Fruit fly (Drosophila melanogaster): Measurements from ENCODE around the gene Tsp26A.

The Tsp26A gene

dm6 chr2L:5983236-5983635 lies 16.8 kb upstream of the Tsp26A start (continued):
- TF ChIP-seq pros (GFP tag; optimal IDR thresholded peaks at IDR 0.05) (peak; percentile 58), bigmax (GFP tag; optimal IDR thresholded peaks at IDR 0.05) (no peak), CG14860 (GFP tag; IDR thresholded peaks at IDR 0.05; ENCODE audit: partially characterized antibody) (no peak), Xrp1 (GFP tag; IDR thresholded peaks at IDR 0.05) (no peak), ara (GFP tag; IDR thresholded peaks at IDR 0.05) (no peak), CG1529 (GFP tag; optimal IDR thresholded peaks at IDR 0.05) (no peak), CG7839 (tag; optimal IDR thresholded peaks at IDR 0.05) (no peak), Atf6 (GFP tag; IDR thresholded peaks at IDR 0.05) (no peak), fd64A (GFP tag; optimal IDR thresholded peaks at IDR 0.05) (no peak), cad (GFP tag; optimal IDR thresholded peaks at IDR 0.05) (peak; percentile 11), Blimp-1 (GFP tag; optimal IDR thresholded peaks at IDR 0.05) (no peak), crc (GFP tag; optimal IDR thresholded peaks at IDR 0.05) (no peak), Fer2 (tag; optimal IDR thresholded peaks at IDR 0.05) (no peak), Doc2 (GFP tag; IDR thresholded peaks at IDR 0.05) (no peak), CG9609 (GFP tag; optimal IDR thresholded peaks at IDR 0.05) (no peak), nom (GFP tag; optimal IDR thresholded peaks at IDR 0.05) (peak; percentile 38), sob (GFP tag; IDR thresholded peaks at IDR 0.05) (no peak), CG8478 (optimal IDR thresholded peaks at IDR 0.05) (no peak), Poxn (GFP tag; IDR thresholded peaks at IDR 0.05) (no peak), CG7786 (GFP tag; optimal IDR thresholded peaks at IDR 0.05) (no peak), esg (GFP tag; conservative IDR thresholded peaks at IDR 0.05) (no peak), lilli (GFP tag; optimal IDR thresholded peaks at IDR 0.05) (no peak), crp (GFP tag; optimal IDR thresholded peaks at IDR 0.05) (no peak), Sry-δ (GFP tag; optimal IDR thresholded peaks at IDR 0.05) (no peak), Lpt (GFP tag; optimal IDR thresholded peaks at IDR 0.05) (no peak), TFAM (GFP tag; optimal IDR thresholded peaks at IDR 0.05) (no peak), CG6683 (GFP tag; optimal IDR thresholded peaks at IDR 0.05) (no peak), HHEX (GFP tag; optimal IDR thresholded peaks at IDR 0.05) (no peak), Hmr (GFP tag; optimal IDR thresholded peaks at IDR 0.05) (no peak), sd (tag; optimal IDR thresholded peaks at IDR 0.05) (peak; percentile 8), CG3163 (GFP tag; optimal IDR thresholded peaks at IDR 0.05) (peak; percentile 50), run (tag; optimal IDR thresholded peaks at IDR 0.05) (no peak), ind (GFP tag; optimal IDR thresholded peaks at IDR 0.05) (no peak), Trl (optimal IDR thresholded peaks at IDR 0.05) (peak; percentile 20 to 73), Trl (GFP tag; optimal IDR thresholded peaks at IDR 0.05) (no peak)

- TF ChIP-seq gsb-n (tag; optimal IDR thresholded peaks at IDR 0.05) (peak; percentile 15), tin (GFP tag; optimal IDR thresholded peaks at IDR 0.05) (peak; percentile 35), CG9932 (GFP tag; IDR thresholded peaks at IDR 0.05) (no peak), dpn (GFP tag; optimal IDR thresholded peaks at IDR 0.05) (peak; percentile 67 to 75), CG12299 (tag; optimal IDR thresholded peaks at IDR 0.05) (no peak), CG6272 (GFP tag; IDR thresholded peaks at IDR 0.05) (0 out of 2 replicates have a peak, but pooled peaks have one; percentile 13), CG15514 (GFP tag; optimal IDR thresholded peaks at IDR 0.05) (peak; percentile 85), Abd-B (GFP tag; optimal IDR thresholded peaks at IDR 0.05) (no peak), HLH54F (GFP tag; optimal IDR thresholded peaks at IDR 0.05) (peak; percentile 65), fd102C (GFP tag; optimal IDR thresholded peaks at IDR 0.05) (no peak), Doc3 (GFP tag; IDR thresholded peaks at IDR 0.05; ENCODE audit: partially characterized antibody) (no peak), trem (tag; optimal IDR thresholded peaks at IDR 0.05) (peak; percentile 86), CG8944 (GFP tag; optimal IDR thresholded peaks at IDR 0.05) (peak; percentile 40), CG12104 (GFP tag; optimal IDR thresholded peaks at IDR 0.05) (peak; percentile 8), oc (tag; optimal IDR thresholded peaks at IDR 0.05) (peak; percentile 87), CG2199 (GFP tag; IDR thresholded peaks at IDR 0.05) (no peak), Gug (GFP tag; IDR thresholded peaks at IDR 0.05) (peak; percentile 51; the same call in 3 of the 4 replicates), CG10209 (GFP tag; optimal IDR thresholded peaks at IDR 0.05) (peak; percentile 20), Dip3 (GFP tag; optimal IDR thresholded peaks at IDR 0.05) (peak; percentile 51)
Observed at dm6 chr2L:5986094-5986493, 13.9 kb upstream of the Tsp26A start, which contains the start of gene ifc. Gene ifc (plus strand): TSS chr2L:5986348.
